Worm (Caenorhabditis elegans): ENCODE data around the gene T26E4.2.

The T26E4.2 gene

ce11 chrV:15769072-15769471, 12.1 kb upstream of the T26E4.2 start, which contains the start of gene F57A10.4:
Gene F57A10.4, plus strand, starts transcription at chrV:15769438.
- TF ChIP-seq nhr-23 (tag; optimal IDR thresholded peaks at IDR 0.05) (no peak), aly-2 (tag; optimal IDR thresholded peaks at IDR 0.05) (no peak), nhr-43 (tag; optimal IDR thresholded peaks at IDR 0.05; ENCODE audit: poor library complexity, severe bottlenecking) (no peak), elt-3 (tag; optimal IDR thresholded peaks at IDR 0.05) (no peak), pha-4 (tag; optimal IDR thresholded peaks at IDR 0.05) (no peak), nhr-12 (tag; optimal IDR thresholded peaks at IDR 0.05) (no peak)

DNA sequence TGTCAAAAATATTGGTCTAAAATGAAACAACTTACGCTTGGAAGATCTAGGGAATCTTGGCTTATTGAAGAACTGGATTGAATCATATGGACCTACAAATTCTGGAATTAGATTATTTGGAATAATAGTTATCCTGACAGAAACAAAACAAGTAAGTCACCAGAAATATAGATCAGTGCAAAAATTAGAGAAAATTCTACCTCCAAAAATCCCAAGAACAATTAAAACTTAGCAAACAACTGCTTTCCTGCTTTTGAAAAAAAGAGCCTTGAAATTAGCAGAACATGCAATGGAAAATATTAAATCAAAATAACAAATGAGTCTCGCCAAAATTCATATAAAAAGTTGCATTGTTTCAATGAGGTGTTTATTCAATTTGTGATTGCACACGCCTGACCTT, 8.0 kb upstream of the T26E4.2 start, which contains the start of gene nhr-60:
Gene nhr-60, minus strand, starts transcription at position 101 of the 400 bp plus-strand sequence.
- TF ChIP-seq ceh-16 (tag; optimal IDR thresholded peaks at IDR 0.05) (no peak), unc-39 (tag; optimal IDR thresholded peaks at IDR 0.05) (no peak), aly-2 (tag; optimal IDR thresholded peaks at IDR 0.05) (no peak), unc-62 (GFP tag; optimal IDR thresholded peaks at IDR 0.05) (no peak), nhr-67 (tag; optimal IDR thresholded peaks at IDR 0.05) (no peak)

ce11 chrV:15773941-15774340, 7.2 kb upstream of the T26E4.2 start:
- TF ChIP-seq mml-1 (tag; optimal IDR thresholded peaks at IDR 0.05) = no peak
- TF ChIP-seq ceh-28 (tag; optimal IDR thresholded peaks at IDR 0.05) = no peak
- no peak for TF ChIP-seq skn-1 (tag; optimal IDR thresholded peaks at IDR 0.05)
- TF ChIP-seq ceh-9 (tag; optimal IDR thresholded peaks at IDR 0.05) = no peak
- no peak for TF ChIP-seq fkh-10 (GFP tag; optimal IDR thresholded peaks at IDR 0.05)

ce11 chrV:15776651-15777050, 4.5 kb upstream of the T26E4.2 start, which contains the start of gene nhr-283:
Gene nhr-283, minus strand, starts transcription at chrV:15776751.
- TF ChIP-seq nhr-23 (tag; optimal IDR thresholded peaks at IDR 0.05) = no peak
- TF ChIP-seq fkh-2 (tag; optimal IDR thresholded peaks at IDR 0.05) = no peak
- no peak for TF ChIP-seq skn-1 (tag; optimal IDR thresholded peaks at IDR 0.05)
- TF ChIP-seq lin-39 (tag; optimal IDR thresholded peaks at IDR 0.05) = no peak
- TF ChIP-seq nhr-11 (tag; optimal IDR thresholded peaks at IDR 0.05) = no peak
- no peak for TF ChIP-seq tbx-2 (tag; optimal IDR thresholded peaks at IDR 0.05)
- no peak for TF ChIP-seq elt-2 (tag; optimal IDR thresholded peaks at IDR 0.05)
- no peak for TF ChIP-seq unc-62 (GFP tag; optimal IDR thresholded peaks at IDR 0.05)
- no peak for TF ChIP-seq nhr-67 (tag; optimal IDR thresholded peaks at IDR 0.05)
- TF ChIP-seq pha-4 (tag; optimal IDR thresholded peaks at IDR 0.05) = no peak
- TF ChIP-seq jun-1 (tag; optimal IDR thresholded peaks at IDR 0.05) = no peak
- no peak for TF ChIP-seq lin-15B (tag; optimal IDR thresholded peaks at IDR 0.05)
- TF ChIP-seq nhr-76 (tag; optimal IDR thresholded peaks at IDR 0.05) = no peak
- TF ChIP-seq mdl-1 (tag; optimal IDR thresholded peaks at IDR 0.05) = no peak
- TF ChIP-seq nhr-43 (tag; optimal IDR thresholded peaks at IDR 0.05; ENCODE audit: poor library complexity, severe bottlenecking) = no peak
- TF ChIP-seq egl-5 (tag; optimal IDR thresholded peaks at IDR 0.05) = no peak

DNA sequence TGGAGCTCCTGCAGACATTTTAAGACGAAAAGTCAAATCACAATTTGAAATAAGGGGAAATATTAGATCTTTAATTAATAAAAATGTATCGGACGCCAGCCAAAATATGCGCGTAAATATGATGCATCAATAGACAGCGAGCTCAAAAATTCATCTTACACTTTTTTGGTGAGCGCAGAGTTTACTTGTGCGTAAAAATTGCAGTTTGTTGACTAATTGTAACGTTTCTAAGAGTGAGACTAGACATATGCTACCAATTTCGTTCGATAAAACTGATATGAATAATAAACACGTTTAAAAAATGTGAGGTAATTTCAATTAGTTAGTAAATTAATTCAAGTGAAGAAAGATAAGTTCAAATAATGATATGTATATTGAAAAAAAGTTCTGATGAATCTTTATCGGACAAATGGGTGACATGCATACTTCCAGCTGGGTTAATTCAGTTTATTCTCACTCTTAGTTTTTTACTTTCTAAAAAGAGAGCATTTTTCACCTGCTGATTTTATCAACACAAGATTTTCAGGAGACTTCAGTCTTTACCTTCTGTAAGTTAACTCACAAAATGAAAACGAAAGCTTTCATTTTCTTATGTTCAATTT, 2.0 kb upstream of the T26E4.2 start, which contains the start of the genes nhr-285 and irld-52:
Gene nhr-285, minus strand, starts transcription at position 101 of the 602 bp plus-strand sequence.
Gene irld-52, plus strand, starts transcription at position 552 of the 602 bp plus-strand sequence.
- TF ChIP-seq pha-4 (tag; optimal IDR thresholded peaks at IDR 0.05) (no peak), ztf-4 (tag; optimal IDR thresholded peaks at IDR 0.05) (no peak), nhr-76 (tag; optimal IDR thresholded peaks at IDR 0.05) (no peak), fkh-10 (GFP tag; optimal IDR thresholded peaks at IDR 0.05) (no peak)

DNA sequence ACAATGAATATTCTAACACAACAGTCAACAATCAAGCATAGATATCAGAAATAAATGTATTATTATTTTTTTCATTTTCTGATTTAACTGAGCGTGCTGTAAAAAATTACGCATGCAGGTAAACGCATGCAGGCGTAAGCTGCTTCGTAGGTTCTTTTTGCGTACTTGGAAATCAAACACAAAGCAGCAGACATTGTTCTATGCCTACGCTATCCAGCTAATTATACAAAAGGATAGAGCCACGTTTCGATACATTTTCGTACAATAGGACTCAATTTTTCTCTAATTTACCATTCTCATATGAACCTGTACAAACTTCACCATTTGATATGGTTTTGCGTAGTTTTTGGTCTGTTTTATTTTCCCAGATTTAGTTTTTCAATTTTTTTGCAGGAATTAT, 1.3 kb downstream of the T26E4.2 start, which contains the start of gene T26E4.3:
Gene T26E4.3, plus strand, starts transcription at position 301 of the 400 bp plus-strand sequence.
- TF ChIP-seq elt-1 (tag; optimal IDR thresholded peaks at IDR 0.05) (no peak), egl-27 (tag; optimal IDR thresholded peaks at IDR 0.05) (no peak), ceh-9 (tag; optimal IDR thresholded peaks at IDR 0.05) (no peak), elt-3 (tag; optimal IDR thresholded peaks at IDR 0.05) (no peak), fkh-2 (tag; optimal IDR thresholded peaks at IDR 0.05) (no peak), mml-1 (tag; optimal IDR thresholded peaks at IDR 0.05) (no peak), elt-2 (tag; optimal IDR thresholded peaks at IDR 0.05) (no peak), R02D3.7 (tag; optimal IDR thresholded peaks at IDR 0.05) (no peak), unc-39 (tag; optimal IDR thresholded peaks at IDR 0.05) (no peak), snpc-4 (tag; optimal IDR thresholded peaks at IDR 0.05) (no peak), nhr-25 (tag; optimal IDR thresholded peaks at IDR 0.05) (no peak), nhr-43 (tag; optimal IDR thresholded peaks at IDR 0.05; ENCODE audit: poor library complexity, severe bottlenecking) (no peak), ztf-4 (tag; optimal IDR thresholded peaks at IDR 0.05) (no peak), nhr-77 (tag; optimal IDR thresholded peaks at IDR 0.05) (no peak), aly-2 (tag; optimal IDR thresholded peaks at IDR 0.05) (no peak), ztf-11 (tag; optimal IDR thresholded peaks at IDR 0.05) (no peak), lsy-12 (tag; optimal IDR thresholded peaks at IDR 0.05) (no peak), nhr-28 (tag; optimal IDR thresholded peaks at IDR 0.05) (no peak), ceh-16 (tag; optimal IDR thresholded peaks at IDR 0.05) (no peak), lin-15B (tag; optimal IDR thresholded peaks at IDR 0.05) (no peak)
